Fruit fly (Drosophila melanogaster) whole organism, embryonic: Measurements from ENCODE around the gene CG5758.

ENCODE experiments used
- CG12236 ChIP-seq: fragments of 200-800 bp; sonication (Bioruptor generic); optimal IDR thresholded peaks from 2 replicates; lab custom pipeline; 2016; ENCODE audit warnings: missing biosample characterization, missing genetic modification characterization
- CG4820 ChIP-seq: fragments of 200-800 bp; sonication (Bioruptor generic); optimal IDR thresholded peaks from 3 replicates; lab custom pipeline; 2016; ENCODE audit warnings: missing biosample characterization, missing genetic modification characterization
- Gsc ChIP-seq: fragments of 200-800 bp; sonication (Bioruptor generic); IDR thresholded peaks from 2 replicates; pipeline ENCODE4 v1.3.6; 2022; ENCODE audit warnings: missing biosample characterization, missing genetic modification characterization
- Hand ChIP-seq: fragments of 200-800 bp; sonication (Bioruptor generic); optimal IDR thresholded peaks from 2 replicates; lab custom pipeline; 2017; ENCODE audit warnings: mild to moderate bottlenecking, missing biosample characterization, missing genetic modification reagents, missing genetic modification characterization
- Hr39 ChIP-seq: fragments of >200 bp; optimal IDR thresholded peaks from 2 replicates; lab custom pipeline; 2017
- Med ChIP-seq: fragments of 200-800 bp; sonication (Bioruptor generic); peaks from one replicate; lab custom pipeline; 2016; ENCODE audit warnings: missing biosample characterization, missing genetic modification characterization, mild to moderate bottlenecking, inconsistent platforms, moderate library complexity
- Sry-β ChIP-seq: fragments of 200-800 bp; sonication (Bioruptor generic); optimal IDR thresholded peaks from 2 replicates; lab custom pipeline; 2018; ENCODE audit warnings: missing biosample characterization, mild to moderate bottlenecking, missing genetic modification characterization, moderate library complexity
- dimm ChIP-seq: fragments of 200-800 bp; sonication (Bioruptor generic); IDR thresholded peaks from 2 replicates; pipeline ENCODE4 v1.3.6; 2022; ENCODE audit warnings: missing biosample characterization, missing genetic modification characterization
- emc ChIP-seq: fragments of 200-800 bp; sonication (Bioruptor generic); optimal IDR thresholded peaks from 2 replicates; lab custom pipeline; 2016; ENCODE audit warnings: missing biosample characterization, missing genetic modification characterization
- h ChIP-seq: fragments of >200 bp; optimal IDR thresholded peaks from 2 replicates; lab custom pipeline; 2017
- ham ChIP-seq: fragments of 200-800 bp; sonication (Bioruptor generic); IDR thresholded peaks from 2 replicates; pipeline ENCODE4 v1.3.6; 2022; ENCODE audit warnings: missing biosample characterization, missing genetic modification characterization

DNA sequence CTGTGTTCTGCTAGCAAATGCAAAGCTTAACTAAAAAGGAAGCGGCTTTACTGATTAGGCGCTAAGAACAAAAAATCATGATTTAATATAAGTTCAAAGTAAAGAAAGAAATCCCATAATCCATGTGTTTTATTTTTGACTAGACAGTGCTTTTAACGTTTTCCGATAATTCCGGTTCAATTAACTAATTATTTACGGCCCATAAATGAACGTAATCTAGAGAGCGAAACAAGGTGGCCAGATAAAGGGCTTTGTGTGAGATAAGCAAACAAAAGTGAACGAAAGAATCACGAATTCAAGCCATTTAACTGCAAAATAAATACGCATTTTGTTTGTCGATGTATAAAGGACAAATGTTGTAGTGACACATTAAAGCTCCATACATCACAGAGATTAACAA, 4.7 kb upstream of the CG5758 start:
- no peak for TF ChIP-seq h
- TF ChIP-seq ham, result no peak
- TF ChIP-seq CG12236, result no peak
- TF ChIP-seq CG4820 (GFP tag; lab: Kevin White, UChicago), result no peak
- no peak for TF ChIP-seq Hand (GFP tag; lab: Kevin White, UChicago)
- no peak for TF ChIP-seq Sry-β (GFP tag; lab: Kevin White, UChicago)
- TF ChIP-seq Med (GFP tag; lab: Kevin White, UChicago), result no peak
- TF ChIP-seq Gsc, result no peak
- no peak for TF ChIP-seq emc (GFP tag; lab: Kevin White, UChicago)
- no peak for TF ChIP-seq dimm (GFP tag; lab: Robert Waterston, UW)
- TF ChIP-seq Hr39 (lab: Kevin White, UChicago), result no peak
